Worm (Caenorhabditis elegans) whole organism, mixed stage, embryonic: Measurements from ENCODE around the gene T28C6.10.

Source experiments
- ceh-83 ChIP-seq: fragments of 200-800 bp; sonication (Bioruptor generic); optimal IDR thresholded peaks from 2 replicates; lab custom pipeline; 2018; ENCODE audit warnings: mild to moderate bottlenecking, missing genetic modification characterization, missing compliant biosample characterization
- ces-1 ChIP-seq: fragments of 150-350 bp; optimal IDR thresholded peaks from 2 replicates; lab custom pipeline; 2014; ENCODE audit warnings: missing biosample characterization, missing genetic modification reagents, missing genetic modification characterization
- drap-1 ChIP-seq: fragments of 200-800 bp; sonication (Bioruptor generic); optimal IDR thresholded peaks from 3 replicates; lab custom pipeline; 2018; ENCODE audit warnings: mild to moderate bottlenecking, missing genetic modification characterization, missing compliant biosample characterization
- elt-3 ChIP-seq: fragments of 150-350 bp; optimal IDR thresholded peaks from 2 replicates; lab custom pipeline; 2014; ENCODE audit warnings: missing biosample characterization, missing genetic modification characterization
- ham-2 ChIP-seq: fragments of 200-800 bp; sonication (Bioruptor generic); optimal IDR thresholded peaks from 2 replicates; lab custom pipeline; 2018; ENCODE audit warnings: mild to moderate bottlenecking, missing genetic modification characterization, missing compliant biosample characterization
- pha-4 ChIP-seq: fragments of 150-350 bp; optimal IDR thresholded peaks from 2 replicates; lab custom pipeline; 2018; ENCODE audit warnings: missing biosample characterization, missing genetic modification reagents, missing genetic modification characterization
- unc-39 ChIP-seq: fragments of 150-350 bp; optimal IDR thresholded peaks from 2 replicates; lab custom pipeline; 2014; ENCODE audit warnings: missing biosample characterization, missing genetic modification characterization

ce11 chrIV:8864672-8865071, 46.9 kb downstream of the T28C6.10 start:
- TF ChIP-seq elt-3 (tag; lab: Kevin White, UChicago), result no peak
- TF ChIP-seq ceh-83 (GFP tag; lab: Kevin White, UChicago), result no peak
- TF ChIP-seq ham-2, result no peak
- no peak for TF ChIP-seq ces-1 (GFP tag; lab: Kevin White, UChicago)
- no peak for TF ChIP-seq unc-39 (tag; lab: Kevin White, UChicago)
- TF ChIP-seq drap-1 (GFP tag; lab: Kevin White, UChicago), result no peak
- no peak for TF ChIP-seq pha-4 (tag; lab: Kevin White, UChicago)
